Worm (Caenorhabditis elegans): ENCODE data around the gene D1014.7.

The D1014.7 gene

DNA sequence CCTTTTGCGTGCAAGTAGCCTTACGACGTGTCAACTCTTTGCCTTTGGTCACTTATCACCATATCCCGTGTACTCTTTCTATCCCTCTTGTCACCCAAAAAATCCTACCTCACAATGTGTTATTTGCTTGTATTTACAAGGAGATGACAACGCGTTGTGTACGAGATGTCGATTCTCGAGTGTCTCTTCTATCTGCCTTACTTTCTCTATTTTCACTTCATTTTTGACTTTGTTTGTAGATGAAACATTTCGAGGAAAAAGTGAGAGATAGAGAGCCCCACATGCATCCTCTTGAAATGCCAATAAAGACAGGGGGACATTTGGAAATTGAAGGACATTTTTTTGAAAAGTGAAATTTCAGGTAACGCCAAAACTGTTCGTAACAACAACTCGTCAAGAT is 7.2 kb upstream of the D1014.7 start:
- peak; percentile 4 for TF ChIP-seq nhr-237 (tag; optimal IDR thresholded peaks at IDR 0.05)
- TF ChIP-seq nhr-2 (tag; optimal IDR thresholded peaks at IDR 0.05) = no peak

DNA sequence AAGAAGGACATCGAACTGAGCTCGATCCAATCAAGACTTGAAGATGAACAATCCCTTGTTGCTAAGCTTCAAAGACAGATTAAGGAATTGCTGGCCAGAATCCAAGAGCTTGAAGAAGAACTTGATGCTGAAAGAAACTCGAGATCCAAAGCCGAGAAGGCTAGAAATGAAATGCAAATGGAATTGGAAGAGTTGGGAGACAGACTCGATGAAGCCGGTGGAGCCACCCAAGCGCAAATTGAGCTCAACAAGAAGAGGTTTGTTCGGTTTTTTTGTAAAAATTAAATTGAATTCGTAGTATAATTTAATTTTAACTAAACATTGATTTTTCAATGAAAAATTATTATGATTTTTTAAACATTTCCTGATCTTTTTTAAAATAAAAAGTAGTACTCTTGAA is 3.5 kb upstream of the D1014.7 start:
- TF ChIP-seq nhr-237 (tag; optimal IDR thresholded peaks at IDR 0.05) (no peak), sem-2 (GFP tag; optimal IDR thresholded peaks at IDR 0.05) (no peak), ceh-39 (tag; optimal IDR thresholded peaks at IDR 0.05) (no peak), tbx-8 (GFP tag; optimal IDR thresholded peaks at IDR 0.05) (no peak), unc-62 (GFP tag; optimal IDR thresholded peaks at IDR 0.05) (no peak), bed-3 (GFP tag; optimal IDR thresholded peaks at IDR 0.05) (no peak), mab-5 (tag; optimal IDR thresholded peaks at IDR 0.05) (no peak), mep-1 (tag; optimal IDR thresholded peaks at IDR 0.05) (no peak), blmp-1 (tag; optimal IDR thresholded peaks at IDR 0.05) (no peak)

DNA sequence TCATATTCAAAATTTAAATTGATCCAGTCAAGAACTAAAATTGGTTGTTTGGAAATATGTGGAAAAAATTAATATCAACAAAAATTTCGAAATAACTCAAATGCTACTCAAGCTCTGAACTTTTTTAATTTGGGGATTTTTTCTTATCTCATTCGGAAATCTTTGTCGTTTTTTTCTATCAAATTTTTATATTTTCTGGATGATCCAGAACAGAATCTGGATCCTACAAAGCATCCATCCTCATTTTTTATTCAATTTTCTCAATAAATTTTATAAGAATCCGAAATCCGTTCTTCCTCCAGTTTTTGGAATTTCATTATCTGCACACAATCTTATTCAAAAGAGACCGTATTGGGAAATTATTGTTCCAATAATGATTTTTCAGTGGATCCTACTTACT is 2.8 kb downstream of the D1014.7 start, which contains the start of gene D1014.6:
Gene D1014.6, plus strand, starts transcription at position 301 of the 400 bp plus-strand sequence.
- TF ChIP-seq drap-1 (GFP tag; optimal IDR thresholded peaks at IDR 0.05) (no peak), ham-2 (GFP tag; optimal IDR thresholded peaks at IDR 0.05) (no peak), mab-5 (tag; optimal IDR thresholded peaks at IDR 0.05) (no peak), mls-2 (tag; optimal IDR thresholded peaks at IDR 0.05) (no peak)

DNA sequence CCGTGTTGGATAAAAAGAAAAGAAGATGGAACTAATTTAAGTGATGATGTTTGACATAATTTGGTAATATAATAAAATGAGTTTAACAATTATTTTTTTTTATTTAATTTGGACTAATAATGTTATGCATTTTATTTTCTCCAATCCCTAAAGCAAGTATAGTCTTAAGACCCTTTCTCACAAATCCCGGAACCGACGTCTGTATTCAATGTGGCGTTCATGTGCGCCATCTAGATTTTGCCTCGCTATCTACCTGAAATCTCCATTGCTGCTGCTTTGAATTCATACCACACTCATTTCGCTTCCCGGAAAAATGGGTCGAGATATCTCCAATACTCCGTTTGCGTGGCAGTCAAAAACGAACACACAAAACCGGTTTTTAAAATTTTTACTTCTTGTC is 5.3 kb downstream of the D1014.7 start, which contains the start of gene D1014.5:
Gene D1014.5, plus strand, starts transcription at position 301 of the 400 bp plus-strand sequence.
- TF ChIP-seq nhr-76 (tag; optimal IDR thresholded peaks at IDR 0.05) (no peak), snpc-4 (tag; optimal IDR thresholded peaks at IDR 0.05) (no peak), lin-13 (tag; optimal IDR thresholded peaks at IDR 0.05) (no peak), M03D4.4 (tag; optimal IDR thresholded peaks at IDR 0.05) (no peak), lin-32 (GFP tag; optimal IDR thresholded peaks at IDR 0.05) (no peak), blmp-1 (tag; optimal IDR thresholded peaks at IDR 0.05) (no peak), cnd-1 (tag; optimal IDR thresholded peaks at IDR 0.05) (no peak), ceh-39 (tag; optimal IDR thresholded peaks at IDR 0.05) (no peak), unc-120 (tag; optimal IDR thresholded peaks at IDR 0.05; ENCODE audit: poor library complexity, severe bottlenecking) (no peak)

DNA sequence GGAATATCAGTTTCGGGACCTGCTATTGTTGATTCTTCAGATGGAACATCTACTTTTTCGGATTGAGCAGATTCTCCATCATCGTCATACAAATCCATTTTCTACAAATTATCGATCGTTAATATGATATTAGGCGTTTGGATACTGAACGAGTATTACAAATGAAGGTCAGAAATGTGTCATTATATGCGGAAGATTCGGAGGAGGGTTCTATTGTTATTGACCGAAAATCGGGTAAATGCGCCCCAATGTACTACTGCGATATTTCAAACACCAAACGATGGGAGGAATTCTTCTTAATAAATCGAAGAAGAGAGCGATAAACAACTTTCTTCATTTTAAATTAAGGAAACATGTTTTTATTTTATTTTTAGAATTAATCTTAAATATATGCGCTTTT is 11.2 kb downstream of the D1014.7 start, which contains the start of gene spr-1:
Gene spr-1, minus strand, starts transcription at position 101 of the 400 bp plus-strand sequence.
- no peak for TF ChIP-seq snpc-4 (tag; optimal IDR thresholded peaks at IDR 0.05)
- TF ChIP-seq sem-2 (GFP tag; optimal IDR thresholded peaks at IDR 0.05) = no peak
- no peak for TF ChIP-seq unc-62 (GFP tag; optimal IDR thresholded peaks at IDR 0.05)

DNA sequence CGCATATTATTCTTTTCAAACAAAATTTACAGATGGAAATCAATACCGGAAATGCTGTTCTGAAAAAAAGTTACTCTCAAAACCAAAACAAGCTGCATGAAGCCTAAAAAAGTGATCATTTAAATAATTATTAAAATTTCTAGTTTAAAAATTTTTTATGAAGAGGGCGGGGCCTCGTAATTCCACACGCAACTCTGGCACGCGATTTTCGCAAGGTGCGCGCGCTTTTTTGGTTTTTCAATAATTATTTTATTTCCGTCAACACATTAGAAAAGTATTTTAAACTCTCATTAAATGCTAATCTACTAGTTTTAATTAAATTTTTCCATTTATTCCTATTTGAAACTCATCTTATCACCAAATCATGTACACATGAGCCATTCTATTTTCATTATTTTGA is 11.7 kb downstream of the D1014.7 start:
- TF ChIP-seq pha-4 (tag; optimal IDR thresholded peaks at IDR 0.05) = no peak
- TF ChIP-seq ceh-83 (GFP tag; optimal IDR thresholded peaks at IDR 0.05) = no peak
- TF ChIP-seq nhr-12 (tag; optimal IDR thresholded peaks at IDR 0.05) = no peak
- TF ChIP-seq lin-13 (tag; optimal IDR thresholded peaks at IDR 0.05) = no peak
- TF ChIP-seq M03D4.4 (tag; optimal IDR thresholded peaks at IDR 0.05) = no peak
- no peak for TF ChIP-seq lsy-2 (tag; optimal IDR thresholded peaks at IDR 0.05)
- TF ChIP-seq ceh-43 (GFP tag; optimal IDR thresholded peaks at IDR 0.05) = peak; percentile 47
- no peak for TF ChIP-seq mep-1 (tag; optimal IDR thresholded peaks at IDR 0.05)

DNA sequence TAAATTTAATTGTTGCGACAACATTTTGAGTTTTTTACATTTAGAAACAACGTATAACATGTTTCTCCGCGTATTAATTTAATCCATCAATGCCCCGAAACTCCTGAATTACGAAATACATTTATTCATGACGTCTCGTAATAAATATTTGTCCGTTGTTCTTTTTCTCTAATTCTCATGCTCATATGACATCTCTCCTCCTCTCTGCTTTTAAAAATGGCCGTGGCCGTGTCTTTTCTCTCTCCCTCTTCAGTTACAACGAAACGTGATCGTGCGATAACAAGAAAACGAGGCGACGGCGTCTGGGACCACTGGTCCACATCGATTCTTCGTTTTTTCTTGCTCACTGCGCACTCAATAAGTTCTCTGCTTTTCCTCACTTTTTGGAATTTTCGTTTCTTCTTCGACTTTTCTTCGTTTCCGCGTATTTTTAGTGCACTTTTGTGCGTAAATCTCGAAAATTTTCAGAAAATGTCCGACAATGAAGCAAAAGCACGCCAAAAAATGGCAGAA is 12.1 kb downstream of the D1014.7 start, which contains the start of gene snap-1:
Gene snap-1, plus strand, starts transcription at position 463 of the 513 bp plus-strand sequence.
- TF ChIP-seq sptf-1 (tag; optimal IDR thresholded peaks at IDR 0.05) (no peak), bed-3 (GFP tag; optimal IDR thresholded peaks at IDR 0.05) (no peak), ces-1 (GFP tag; optimal IDR thresholded peaks at IDR 0.05) (peak; percentile 52), tbx-8 (GFP tag; optimal IDR thresholded peaks at IDR 0.05) (no peak), unc-39 (tag; optimal IDR thresholded peaks at IDR 0.05) (no peak), flh-1 (GFP tag; optimal IDR thresholded peaks at IDR 0.05) (no peak), pha-4 (tag; optimal IDR thresholded peaks at IDR 0.05) (peak; percentile 21), elt-1 (tag; optimal IDR thresholded peaks at IDR 0.05; ENCODE audit: borderline replicate concordance, insufficient read depth) (no peak), mep-1 (tag; optimal IDR thresholded peaks at IDR 0.05) (peak; percentile 58)
